Worm (Caenorhabditis elegans): Measurements from ENCODE around the gene F35H12.5.

ce11 chrX:949466-949865, 31.3 kb downstream of the F35H12.5 start:
- TF ChIP-seq snpc-4 (tag; optimal IDR thresholded peaks at IDR 0.05) (peak; percentile 11), F49E8.2 (tag; optimal IDR thresholded peaks at IDR 0.05; ENCODE audit: borderline replicate concordance) (no peak), nhr-48 (tag; optimal IDR thresholded peaks at IDR 0.05) (peak; percentile 91), unc-39 (tag; optimal IDR thresholded peaks at IDR 0.05) (no peak), nhr-25 (tag; optimal IDR thresholded peaks at IDR 0.05; ENCODE audit: borderline replicate concordance, insufficient read depth) (peak; percentile 53), tag-97 (GFP tag; IDR thresholded peaks at IDR 0.05) (no peak), nhr-6 (tag; optimal IDR thresholded peaks at IDR 0.05) (no peak), sdz-12 (GFP tag; optimal IDR thresholded peaks at IDR 0.05) (no peak), vab-7 (GFP tag; IDR thresholded peaks at IDR 0.05) (peak; percentile 72), dpl-1 (GFP tag; optimal IDR thresholded peaks at IDR 0.05) (peak; percentile 23), mdl-1 (tag; optimal IDR thresholded peaks at IDR 0.05) (peak; percentile 5 to 89), nhr-76 (tag; optimal IDR thresholded peaks at IDR 0.05) (no peak), mxl-2 (GFP tag; conservative IDR thresholded peaks at IDR 0.05) (no peak)

Measured in whole organism, L4 larva.